Worm (Caenorhabditis elegans): ENCODE results near the gene srv-13.

ce11 chrIV:6426089-6426715 is 21.2 kb downstream of the srv-13 start, which contains the start of gene acp-6:
- TF ChIP-seq egl-27 (tag; optimal IDR thresholded peaks at IDR 0.05), result no peak
- TF ChIP-seq nhr-28 (tag; optimal IDR thresholded peaks at IDR 0.05), result no peak
- peak; percentile 32 for TF ChIP-seq nhr-23 (tag; optimal IDR thresholded peaks at IDR 0.05)
- TF ChIP-seq ZK546.5 (tag; optimal IDR thresholded peaks at IDR 0.05), result no peak
- no peak for TF ChIP-seq nhr-76 (tag; optimal IDR thresholded peaks at IDR 0.05)
- TF ChIP-seq daf-12 (tag; optimal IDR thresholded peaks at IDR 0.05), result no peak
- no peak for TF ChIP-seq nhr-12 (tag; optimal IDR thresholded peaks at IDR 0.05)
- no peak for TF ChIP-seq aly-2 (tag; optimal IDR thresholded peaks at IDR 0.05)
- no peak for TF ChIP-seq ceh-82 (tag; optimal IDR thresholded peaks at IDR 0.05)
- TF ChIP-seq nhr-11 (tag; optimal IDR thresholded peaks at IDR 0.05), result no peak
